Fruit fly (Drosophila melanogaster) whole organism, adult: ENCODE measurements around the gene SPE.

ENCODE experiments used
- CG11617 ChIP-seq: fragments of 200-800 bp; sonication (Bioruptor generic); optimal IDR thresholded peaks from 2 replicates; lab custom pipeline; 2017; ENCODE audit warnings: mild to moderate bottlenecking, missing biosample characterization, missing genetic modification reagents, missing genetic modification characterization
- CG12768 ChIP-seq: fragments of 200-800 bp; sonication (Bioruptor generic); optimal IDR thresholded peaks from 2 replicates; lab custom pipeline; 2017; ENCODE audit warnings: missing biosample characterization, missing genetic modification characterization, mild to moderate bottlenecking, moderate library complexity, missing genetic modification reagents
- CG14711 ChIP-seq: fragments of 200-800 bp; sonication (Bioruptor generic); optimal IDR thresholded peaks from 2 replicates; lab custom pipeline; 2018; ENCODE audit warnings: missing biosample characterization, mild to moderate bottlenecking, missing genetic modification characterization, moderate library complexity
- CG1620 ChIP-seq: fragments of 200-800 bp; sonication (Bioruptor generic); optimal IDR thresholded peaks from 2 replicates; lab custom pipeline; 2016; ENCODE audit warnings: missing biosample characterization, missing genetic modification characterization
- CG33017 ChIP-seq: fragments of 200-800 bp; sonication (Bioruptor generic); optimal IDR thresholded peaks from 2 replicates; lab custom pipeline; 2018; ENCODE audit warnings: missing biosample characterization, mild to moderate bottlenecking, missing genetic modification characterization, moderate library complexity
- CG5204 ChIP-seq: fragments of 200-800 bp; sonication (Bioruptor generic); optimal IDR thresholded peaks from 2 replicates; lab custom pipeline; 2016; ENCODE audit warnings: missing biosample characterization, missing genetic modification characterization
- CG7045 ChIP-seq: fragments of 200-800 bp; sonication (Bioruptor generic); optimal IDR thresholded peaks from 2 replicates; lab custom pipeline; 2017; ENCODE audit warnings: missing biosample characterization, mild to moderate bottlenecking, missing genetic modification characterization
- CG7101 ChIP-seq: fragments of 200-800 bp; sonication (Bioruptor generic); optimal IDR thresholded peaks from 2 replicates; lab custom pipeline; 2018; ENCODE audit warnings: missing biosample characterization, mild to moderate bottlenecking, missing genetic modification characterization, moderate library complexity
- Clk ChIP-seq: fragments of 200-800 bp; sonication (Bioruptor generic); optimal IDR thresholded peaks from 2 replicates; lab custom pipeline; 2017; ENCODE audit warnings: missing biosample characterization, missing genetic modification characterization
- Crg-1 ChIP-seq: fragments of 200-800 bp; sonication (Bioruptor generic); optimal IDR thresholded peaks from 2 replicates; lab custom pipeline; 2016; ENCODE audit warnings: missing biosample characterization, missing genetic modification characterization
- Hr96 ChIP-seq: fragments of 200-800 bp; sonication (Bioruptor generic); optimal IDR thresholded peaks from 2 replicates; lab custom pipeline; 2016; ENCODE audit warnings: missing biosample characterization, missing genetic modification characterization
- Mnt ChIP-seq: fragments of 200-800 bp; sonication (Bioruptor generic); optimal IDR thresholded peaks from 2 replicates; lab custom pipeline; 2016; ENCODE audit warnings: missing biosample characterization, mild to moderate bottlenecking, missing genetic modification characterization
- bab1 ChIP-seq: fragments of 200-800 bp; sonication (Bioruptor generic); optimal IDR thresholded peaks from 3 replicates; lab custom pipeline; 2019; ENCODE audit warnings: missing biosample characterization, mild to moderate bottlenecking, missing genetic modification characterization, moderate library complexity
- cic ChIP-seq: fragments of 200-800 bp; sonication (Bioruptor generic); optimal IDR thresholded peaks from 2 replicates; lab custom pipeline; 2017; ENCODE audit warnings: missing biosample characterization, mild to moderate bottlenecking, missing genetic modification characterization, moderate library complexity
- cnc ChIP-seq, 2 experiments: fragments of >200 bp; optimal IDR thresholded peaks; 2 replicates each; lab custom pipeline; 2017
- kay ChIP-seq: fragments of 200-800 bp; sonication (Bioruptor generic); peaks from one replicate; lab custom pipeline; 2016; ENCODE audit warnings: missing biosample characterization, missing genetic modification characterization, borderline replicate concordance
- ovo ChIP-seq: fragments of 200-800 bp; sonication (Bioruptor generic); optimal IDR thresholded peaks from 2 replicates; lab custom pipeline; 2016; ENCODE audit warnings: missing biosample characterization, missing genetic modification characterization
- pad ChIP-seq: fragments of 200-800 bp; sonication (Bioruptor generic); optimal IDR thresholded peaks from 3 replicates; lab custom pipeline; 2017; ENCODE audit warnings: missing biosample characterization, missing genetic modification characterization, mild to moderate bottlenecking, moderate library complexity, missing genetic modification reagents
- tj ChIP-seq: fragments of 200-800 bp; sonication (Bioruptor generic); optimal IDR thresholded peaks from 3 replicates; lab custom pipeline; 2017; ENCODE audit warnings: missing biosample characterization, mild to moderate bottlenecking, missing genetic modification characterization, moderate library complexity
- toe ChIP-seq: fragments of 200-800 bp; sonication (Bioruptor generic); optimal IDR thresholded peaks from 2 replicates; lab custom pipeline; 2016; ENCODE audit warnings: missing biosample characterization, missing genetic modification characterization

Gene SPE

dm6 chr3R:23682203-23682602, 3.9 kb upstream of the SPE start, which contains the start of gene CG16710:
Gene CG16710, plus strand, starts transcription at chr3R:23682503.
- no peak for TF ChIP-seq Crg-1 (GFP tag; lab: Kevin White, UChicago)
- no peak for TF ChIP-seq CG33017 (tag; lab: Kevin White, UChicago)
- TF ChIP-seq Clk (GFP tag; lab: Kevin White, UChicago): no peak
- no peak for TF ChIP-seq toe (GFP tag; lab: Kevin White, UChicago)
- no peak for TF ChIP-seq kay (GFP tag; lab: Kevin White, UChicago)
- no peak for TF ChIP-seq CG1620 (GFP tag; lab: Kevin White, UChicago)
- TF ChIP-seq Mnt (GFP tag; lab: Kevin White, UChicago): no peak

DNA sequence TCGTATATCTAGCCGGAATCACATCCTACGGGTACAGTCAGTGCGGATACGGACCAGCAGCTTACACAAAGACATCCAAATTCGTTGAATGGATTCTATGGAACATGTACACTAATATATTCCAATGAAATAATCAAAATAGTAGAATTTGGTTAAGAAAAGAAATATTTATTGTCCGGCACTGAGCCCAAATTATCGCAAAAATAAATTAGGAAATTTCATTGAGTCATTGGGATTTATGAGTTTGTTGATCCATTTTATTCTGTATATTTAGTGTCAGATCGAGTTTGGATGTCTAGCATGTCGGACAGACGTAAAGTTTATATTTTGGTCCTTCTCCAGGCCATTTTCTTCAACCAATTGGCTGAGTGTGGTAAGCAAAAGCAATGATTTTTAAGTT, 2.3 kb upstream of the SPE start, which contains the start of gene CG18754:
Gene CG18754, plus strand, starts transcription at position 301 of the 400 bp plus-strand sequence.
- no peak for TF ChIP-seq CG7101 (tag; lab: Kevin White, UChicago)
- TF ChIP-seq ovo (GFP tag; lab: Kevin White, UChicago): no peak
- TF ChIP-seq CG12768 (GFP tag; lab: Kevin White, UChicago): no peak
- TF ChIP-seq CG11617 (GFP tag; lab: Kevin White, UChicago): no peak
- TF ChIP-seq bab1: no peak
- no peak for TF ChIP-seq pad (GFP tag; lab: Kevin White, UChicago)
- no peak for TF ChIP-seq CG5204
- TF ChIP-seq tj (GFP tag; lab: Kevin White, UChicago): no peak

dm6 chr3R:23686924-23687323, 869 bp downstream of the SPE start:
- TF ChIP-seq CG12768 (GFP tag; lab: Kevin White, UChicago) (no peak), ovo (GFP tag; lab: Kevin White, UChicago) (no peak), Clk (GFP tag; lab: Kevin White, UChicago) (no peak), cic (GFP tag; lab: Kevin White, UChicago) (no peak), CG7101 (tag; lab: Kevin White, UChicago) (no peak), cnc (optimal IDR thresholded peaks at IDR 0.05; lab: Kevin White, UChicago) (no peak), kay (GFP tag; lab: Kevin White, UChicago) (no peak), Crg-1 (GFP tag; lab: Kevin White, UChicago) (no peak), tj (GFP tag; lab: Kevin White, UChicago) (no peak), CG14711 (tag; lab: Kevin White, UChicago) (no peak), CG33017 (tag; lab: Kevin White, UChicago) (no peak), bab1 (no peak), Mnt (GFP tag; lab: Kevin White, UChicago) (no peak), pad (GFP tag; lab: Kevin White, UChicago) (no peak), CG7045 (GFP tag; lab: Kevin White, UChicago) (no peak), toe (GFP tag; lab: Kevin White, UChicago) (no peak), CG11617 (GFP tag; lab: Kevin White, UChicago) (no peak)

dm6 chr3R:23694579-23695033, 8.6 kb downstream of the SPE start, which contains the start of gene CG10254:
Gene CG10254, minus strand, starts transcription at chr3R:23694983.
- TF ChIP-seq bab1 (peak; percentile 34), CG33017 (tag; lab: Kevin White, UChicago) (no peak)

- TF ChIP-seq CG14711 (tag; lab: Kevin White, UChicago): no peak
- no peak for TF ChIP-seq toe (GFP tag; lab: Kevin White, UChicago)
- no peak for TF ChIP-seq CG5204
- TF ChIP-seq CG7101 (tag; lab: Kevin White, UChicago): no peak
- no peak for TF ChIP-seq Crg-1 (GFP tag; lab: Kevin White, UChicago)
- no peak for TF ChIP-seq tj (GFP tag; lab: Kevin White, UChicago)
- no peak for TF ChIP-seq CG1620 (GFP tag; lab: Kevin White, UChicago)
These were observed 10.1 kb downstream of the SPE start, which contains the start of gene CG10252 for dm6 chr3R:23696145-23696544. Gene CG10252, minus strand, starts transcription at chr3R:23696245.

dm6 chr3R:23698835-23699234, 12.8 kb downstream of the SPE start, which contains the start of gene prt:
Gene prt, minus strand, starts transcription at chr3R:23699027.
- TF ChIP-seq CG7045 (GFP tag; lab: Kevin White, UChicago) (no peak), cnc (optimal IDR thresholded peaks at IDR 0.05; lab: Kevin White, UChicago) (no peak), CG7101 (tag; lab: Kevin White, UChicago) (no peak), ovo (GFP tag; lab: Kevin White, UChicago) (no peak), CG11617 (GFP tag; lab: Kevin White, UChicago) (no peak), cic (GFP tag; lab: Kevin White, UChicago) (no peak), Crg-1 (GFP tag; lab: Kevin White, UChicago) (no peak), CG5204 (no peak)

dm6 chr3R:23700304-23700767, 14.3 kb downstream of the SPE start, which contains the start of the genes CG31468 and Gba1a:
Gene CG31468, minus strand, starts transcription at chr3R:23700354.
Gene Gba1a, plus strand, starts transcription at chr3R:23700621.
- TF ChIP-seq cic (GFP tag; lab: Kevin White, UChicago): no peak
- no peak for TF ChIP-seq CG33017 (tag; lab: Kevin White, UChicago)
- no peak for TF ChIP-seq Clk (GFP tag; lab: Kevin White, UChicago)
- no peak for TF ChIP-seq ovo (GFP tag; lab: Kevin White, UChicago)
- TF ChIP-seq Hr96 (GFP tag; lab: Kevin White, UChicago): no peak
- TF ChIP-seq CG7045 (GFP tag; lab: Kevin White, UChicago): no peak
- TF ChIP-seq cnc (optimal IDR thresholded peaks at IDR 0.05; lab: Kevin White, UChicago): no peak
- TF ChIP-seq pad (GFP tag; lab: Kevin White, UChicago): no peak
- TF ChIP-seq tj (GFP tag; lab: Kevin White, UChicago): no peak
- TF ChIP-seq CG5204: no peak
- no peak for TF ChIP-seq bab1
- TF ChIP-seq CG1620 (GFP tag; lab: Kevin White, UChicago): no peak
- no peak for TF ChIP-seq Crg-1 (GFP tag; lab: Kevin White, UChicago)
- no peak for TF ChIP-seq CG11617 (GFP tag; lab: Kevin White, UChicago)
- no peak for TF ChIP-seq kay (GFP tag; lab: Kevin White, UChicago)
- TF ChIP-seq Mnt (GFP tag; lab: Kevin White, UChicago): no peak
- no peak for TF ChIP-seq CG14711 (tag; lab: Kevin White, UChicago)
- TF ChIP-seq CG12768 (GFP tag; lab: Kevin White, UChicago): no peak
- no peak for TF ChIP-seq CG7101 (tag; lab: Kevin White, UChicago)
- no peak for TF ChIP-seq toe (GFP tag; lab: Kevin White, UChicago)
